Worm (Caenorhabditis elegans) whole organism, L4 larva: ENCODE data around the gene srx-86.

Experiments
- Y75B8A.6 ChIP-seq: fragments of 200-800 bp; sonication (Bioruptor generic); IDR thresholded peaks from 2 replicates; pipeline ENCODE4 v1.3.6; 2022; ENCODE audit warnings: missing genetic modification reagents, missing genetic modification characterization, missing compliant biosample characterization
- ama-1 ChIP-seq: fragments of 150-350 bp; optimal IDR thresholded peaks from 2 replicates; lab custom pipeline; 2014; ENCODE audit warnings: inconsistent platforms, mixed read lengths
- ceh-20 ChIP-seq: fragments of 200-800 bp; sonication (Bioruptor generic); IDR thresholded peaks from 2 replicates; pipeline ENCODE4 v1.3.6; 2022; ENCODE audit warnings: missing genetic modification reagents, missing genetic modification characterization, missing compliant biosample characterization
- ceh-32 ChIP-seq: sonication (generic microtip); optimal IDR thresholded peaks from 2 replicates; lab custom pipeline; 2016; ENCODE audit warnings: mild to moderate bottlenecking, missing genetic modification characterization, missing compliant biosample characterization; ENCODE audit not compliant: poor library complexity
- dpl-1 ChIP-seq: fragments of 150-350 bp; optimal IDR thresholded peaks from 2 replicates; lab custom pipeline; 2014; ENCODE audit warnings: missing biosample characterization, missing genetic modification reagents, missing genetic modification characterization
- lin-13 ChIP-seq: fragments of 150-350 bp; optimal IDR thresholded peaks from 2 replicates; lab custom pipeline; 2014; ENCODE audit warnings: missing biosample characterization, missing genetic modification reagents, missing genetic modification characterization
- nhr-10 ChIP-seq: fragments of 150-350 bp; optimal IDR thresholded peaks from 2 replicates; lab custom pipeline; 2014; ENCODE audit warnings: missing biosample characterization, missing genetic modification characterization
- nhr-28 ChIP-seq: fragments of 150-350 bp; optimal IDR thresholded peaks from 2 replicates; lab custom pipeline; 2014; ENCODE audit warnings: missing biosample characterization, missing genetic modification characterization
- pha-4 ChIP-seq, 2 experiments: fragments of 150-350 bp in 1 of 2; fragments of 200-800 bp in 1 of 2; sonication (Bioruptor generic) in 1 of 2; IDR thresholded peaks in 1 of 2; optimal IDR thresholded peaks in 1 of 2; 2 replicates each; pipeline versions ENCODE4 v1.3.6 to Lab custom; 2014 to 2022; ENCODE audit warnings: missing genetic modification characterization in 2 of 2, missing genetic modification reagents in 2 of 2, missing biosample characterization in 1 of 2, missing compliant biosample characterization in 1 of 2
- rbr-2 ChIP-seq: sonication (generic microtip); optimal IDR thresholded peaks from 2 replicates; lab custom pipeline; 2016; ENCODE audit warnings: missing genotype, missing genetic modification characterization, missing compliant biosample characterization
- snpc-1.2 ChIP-seq: fragments of 200-800 bp; sonication (Bioruptor generic); IDR thresholded peaks from 2 replicates; pipeline ENCODE4 v1.3.6; 2022; ENCODE audit warnings: missing genetic modification reagents, missing genetic modification characterization, missing compliant biosample characterization
- vab-7 ChIP-seq: fragments of 200-800 bp; sonication (Bioruptor generic); IDR thresholded peaks from 2 replicates; pipeline ENCODE4 v1.3.6; 2022; ENCODE audit warnings: missing genetic modification reagents, missing genetic modification characterization, missing compliant biosample characterization
- zag-1 ChIP-seq: fragments of 150-350 bp; optimal IDR thresholded peaks from 2 replicates; lab custom pipeline; 2014; ENCODE audit warnings: missing biosample characterization, missing genetic modification characterization
- ztf-11 ChIP-seq: fragments of 150-350 bp; optimal IDR thresholded peaks from 2 replicates; lab custom pipeline; 2014; ENCODE audit warnings: missing biosample characterization, missing genetic modification characterization

- no peak for TF ChIP-seq rbr-2 (tag; lab: Kevin White, UChicago)
- no peak for TF ChIP-seq snpc-1.2 (GFP tag; lab: Robert Waterston, UW)
- no peak for TF ChIP-seq dpl-1 (GFP tag; lab: Kevin White, UChicago)
- TF ChIP-seq lin-13 (GFP tag; lab: Kevin White, UChicago), result no peak
- TF ChIP-seq pha-4 (GFP tag; IDR thresholded peaks at IDR 0.05; lab: Robert Waterston, UW), result no peak
- TF ChIP-seq pha-4 (tag; optimal IDR thresholded peaks at IDR 0.05; lab: Kevin White, UChicago), result no peak
- no peak for TF ChIP-seq zag-1 (tag; lab: Kevin White, UChicago)
- no peak for TF ChIP-seq ztf-11 (tag; lab: Kevin White, UChicago)
- TF ChIP-seq nhr-10 (tag; lab: Kevin White, UChicago), result no peak
- no peak for TF ChIP-seq nhr-28 (tag; lab: Kevin White, UChicago)
- no peak for TF ChIP-seq ceh-32 (tag; lab: Kevin White, UChicago)
- no peak for TF ChIP-seq ama-1 (lab: Kevin White, UChicago)
- no peak for TF ChIP-seq ceh-20 (GFP tag; lab: Robert Waterston, UW)
- no peak for TF ChIP-seq vab-7
- no peak for TF ChIP-seq Y75B8A.6 (GFP tag; lab: Robert Waterston, UW)
These were observed 42.5 kb upstream of the srx-86 start, which contains the start of the genes C55A6.11 and C55A6.7 for ce11 chrV:11520215-11520614.
